Worm (Caenorhabditis elegans) whole organism, L1 larva: ENCODE results near the gene C08A9.3.

Experiments used
- C04F5.9 ChIP-seq: sonication (generic microtip); optimal IDR thresholded peaks from 2 replicates; lab custom pipeline; 2016; ENCODE audit warnings: missing genetic modification characterization, missing compliant biosample characterization
- C16A3.4 ChIP-seq: fragments of 150-350 bp; optimal IDR thresholded peaks from 2 replicates; lab custom pipeline; 2014; ENCODE audit warnings: missing biosample characterization, missing genetic modification characterization
- C34B4.2 ChIP-seq: sonication (generic microtip); optimal IDR thresholded peaks from 2 replicates; lab custom pipeline; 2017; ENCODE audit warnings: mild to moderate bottlenecking, missing genetic modification characterization, missing compliant biosample characterization
- F16B12.6 ChIP-seq: fragments of 150-350 bp; optimal IDR thresholded peaks from 2 replicates; lab custom pipeline; 2014; ENCODE audit warnings: missing biosample characterization, missing genetic modification characterization
- alr-1 ChIP-seq: fragments of 200-800 bp; sonication (Bioruptor generic); optimal IDR thresholded peaks from 2 replicates; lab custom pipeline; 2018; ENCODE audit warnings: borderline replicate concordance, mild to moderate bottlenecking, missing genetic modification characterization, missing compliant biosample characterization
- blmp-1 ChIP-seq: fragments of 150-350 bp; optimal IDR thresholded peaks from 2 replicates; lab custom pipeline; 2014; ENCODE audit warnings: missing biosample characterization, missing genetic modification characterization
- ceh-63 ChIP-seq: fragments of 200-800 bp; sonication (Bioruptor generic); optimal IDR thresholded peaks from 2 replicates; lab custom pipeline; 2018; ENCODE audit warnings: mild to moderate bottlenecking, missing genetic modification characterization, missing compliant biosample characterization
- ceh-8 ChIP-seq: fragments of 200-800 bp; sonication (Bioruptor generic); optimal IDR thresholded peaks from 2 replicates; lab custom pipeline; 2018; ENCODE audit warnings: mild to moderate bottlenecking, missing genetic modification characterization, moderate library complexity, missing compliant biosample characterization
- ceh-82 ChIP-seq, 3 experiments: fragments of 150-350 bp in 1 of 3; sonication (generic microtip) in 2 of 3; optimal IDR thresholded peaks; 2 replicates each; lab custom pipeline; 2014 to 2017; ENCODE audit warnings: missing biosample characterization in 3 of 3, missing genetic modification characterization in 3 of 3
- ceh-88 ChIP-seq: fragments of 200-800 bp; sonication (Bioruptor generic); IDR thresholded peaks from 2 replicates; pipeline ENCODE4 v1.3.6; 2022; ENCODE audit warnings: missing genetic modification characterization, missing compliant biosample characterization
- ces-1 ChIP-seq: fragments of 150-350 bp; optimal IDR thresholded peaks from 2 replicates; lab custom pipeline; 2014; ENCODE audit warnings: missing biosample characterization, missing genetic modification reagents, missing genetic modification characterization
- dpl-1 ChIP-seq, 3 experiments: fragments of 150-350 bp in 2 of 3; sonication (generic microtip) in 1 of 3; optimal IDR thresholded peaks; 2 replicates each; lab custom pipeline; 2014 to 2017; ENCODE audit warnings: missing biosample characterization in 3 of 3, missing genetic modification characterization in 3 of 3, missing genetic modification reagents in 3 of 3
- elt-3 ChIP-seq, 6 experiments: fragments of 150-350 bp in 1 of 6; sonication (generic microtip); optimal IDR thresholded peaks; 2 replicates each; lab custom pipeline; 2017 to 2018; ENCODE audit warnings: missing biosample characterization in 6 of 6, missing genetic modification characterization in 6 of 6, inconsistent platforms in 1 of 6
- fkh-10 ChIP-seq: sonication (generic microtip); optimal IDR thresholded peaks from 2 replicates; lab custom pipeline; 2017; ENCODE audit warnings: missing biosample characterization, missing genetic modification reagents, missing genetic modification characterization
- fkh-4 ChIP-seq: sonication (generic microtip); optimal IDR thresholded peaks from 2 replicates; lab custom pipeline; 2016; ENCODE audit warnings: missing compliant biosample characterization, missing genetic modification characterization, borderline replicate concordance
- fkh-8 ChIP-seq: sonication (generic microtip); optimal IDR thresholded peaks from 2 replicates; lab custom pipeline; 2016; ENCODE audit warnings: mild to moderate bottlenecking, missing genetic modification characterization, missing compliant biosample characterization
- grh-1 ChIP-seq: fragments of 200-800 bp; sonication (Bioruptor generic); IDR thresholded peaks from 2 replicates; pipeline ENCODE4 v1.3.6; 2022; ENCODE audit warnings: missing genetic modification reagents, missing genetic modification characterization, missing compliant biosample characterization
- hlh-17 ChIP-seq: fragments of 200-800 bp; sonication (Bioruptor generic); optimal IDR thresholded peaks from 2 replicates; lab custom pipeline; 2018; ENCODE audit warnings: missing genetic modification characterization, mild to moderate bottlenecking, missing compliant biosample characterization, moderate library complexity, borderline replicate concordance
- irx-1 ChIP-seq: sonication (generic microtip); optimal IDR thresholded peaks from 2 replicates; lab custom pipeline; 2016; ENCODE audit warnings: missing genetic modification characterization, missing compliant biosample characterization
- lin-13 ChIP-seq: fragments of 150-350 bp; optimal IDR thresholded peaks from 2 replicates; lab custom pipeline; 2014; ENCODE audit warnings: missing biosample characterization, missing genetic modification reagents, missing genetic modification characterization
- lin-14 ChIP-seq: fragments of 200-800 bp; sonication (Bioruptor generic); optimal IDR thresholded peaks from 2 replicates; lab custom pipeline; 2018; ENCODE audit warnings: mild to moderate bottlenecking, missing genetic modification characterization, moderate library complexity, missing compliant biosample characterization
- lin-35 ChIP-seq, 2 experiments: fragments of 150-350 bp; optimal IDR thresholded peaks; 2 replicates each; lab custom pipeline; 2014; ENCODE audit warnings: missing biosample characterization in 2 of 2, missing genetic modification characterization in 2 of 2, missing genetic modification reagents in 2 of 2
- lin-39 ChIP-seq: fragments of 150-350 bp; optimal IDR thresholded peaks from 2 replicates; lab custom pipeline; 2014; ENCODE audit warnings: missing biosample characterization, missing genetic modification reagents, missing genetic modification characterization
- lsy-2 ChIP-seq, 2 experiments: fragments of 150-350 bp; optimal IDR thresholded peaks; 2 replicates each; lab custom pipeline; 2014; ENCODE audit warnings: missing biosample characterization in 2 of 2, missing genetic modification characterization in 2 of 2
- mdl-1 ChIP-seq, 2 experiments: fragments of 150-350 bp; optimal IDR thresholded peaks; 2 replicates each; lab custom pipeline; 2014 to 2017; ENCODE audit warnings: missing biosample characterization in 2 of 2, missing genetic modification characterization in 2 of 2, inconsistent platforms in 1 of 2
- mep-1 ChIP-seq: fragments of 150-350 bp; optimal IDR thresholded peaks from 2 replicates; lab custom pipeline; 2014; ENCODE audit warnings: missing biosample characterization, missing genetic modification characterization
- nhr-12 ChIP-seq: sonication (generic microtip); optimal IDR thresholded peaks from 2 replicates; lab custom pipeline; 2017; ENCODE audit warnings: missing biosample characterization, missing genetic modification characterization
- nhr-19 ChIP-seq: fragments of 200-800 bp; sonication (Bioruptor generic); conservative IDR thresholded peaks from 2 replicates; pipeline ENCODE4 v1.3.6; 2022; ENCODE audit warnings: missing genetic modification characterization, missing compliant biosample characterization
- nhr-20 ChIP-seq: sonication (generic microtip); optimal IDR thresholded peaks from 2 replicates; lab custom pipeline; 2016; ENCODE audit warnings: mild to moderate bottlenecking, missing genetic modification characterization, missing compliant biosample characterization
- nhr-71 ChIP-seq: sonication (generic microtip); optimal IDR thresholded peaks from 2 replicates; lab custom pipeline; 2016; ENCODE audit warnings: mild to moderate bottlenecking, missing genetic modification characterization, moderate library complexity, missing compliant biosample characterization
- nhr-84 ChIP-seq: sonication (generic microtip); optimal IDR thresholded peaks from 2 replicates; lab custom pipeline; 2017; ENCODE audit warnings: missing biosample characterization, missing genetic modification characterization
- nhr-85 ChIP-seq: sonication (generic microtip); peaks from one replicate; lab custom pipeline; 2016; ENCODE audit warnings: missing genetic modification characterization, inconsistent platforms, missing compliant biosample characterization
- nhr-90 ChIP-seq: sonication (generic microtip); optimal IDR thresholded peaks from 2 replicates; lab custom pipeline; 2016; ENCODE audit warnings: mild to moderate bottlenecking, missing genetic modification characterization, missing compliant biosample characterization; ENCODE audit not compliant: poor library complexity
- pag-3 ChIP-seq: sonication (generic microtip); optimal IDR thresholded peaks from 2 replicates; lab custom pipeline; 2017; ENCODE audit warnings: missing genetic modification characterization, mild to moderate bottlenecking, missing compliant biosample characterization, antibody characterized with exemption, borderline replicate concordance; ENCODE audit not compliant: insufficient read depth
- rnt-1 ChIP-seq: sonication (generic microtip); optimal IDR thresholded peaks from 2 replicates; lab custom pipeline; 2016; ENCODE audit warnings: mild to moderate bottlenecking, missing genetic modification characterization, moderate library complexity, missing compliant biosample characterization
- skn-1 ChIP-seq: fragments of 150-350 bp; optimal IDR thresholded peaks from 2 replicates; lab custom pipeline; 2014; ENCODE audit warnings: missing biosample characterization, missing genetic modification characterization
- snu-23 ChIP-seq: sonication (generic microtip); optimal IDR thresholded peaks from 2 replicates; lab custom pipeline; 2016; ENCODE audit warnings: missing genetic modification characterization, missing compliant biosample characterization
- sox-4 ChIP-seq: sonication (generic microtip); optimal IDR thresholded peaks from 2 replicates; lab custom pipeline; 2016; ENCODE audit warnings: missing genetic modification characterization, missing compliant biosample characterization
- sup-37 ChIP-seq: fragments of 200-800 bp; sonication (Bioruptor generic); optimal IDR thresholded peaks from 2 replicates; lab custom pipeline; 2018; ENCODE audit warnings: mild to moderate bottlenecking, missing genetic modification characterization, missing compliant biosample characterization
- tbx-2 ChIP-seq: sonication (generic microtip); optimal IDR thresholded peaks from 2 replicates; lab custom pipeline; 2016; ENCODE audit warnings: missing genetic modification characterization, missing compliant biosample characterization
- tlp-1 ChIP-seq: fragments of 150-350 bp; optimal IDR thresholded peaks from 2 replicates; lab custom pipeline; 2014; ENCODE audit warnings: missing biosample characterization, missing genetic modification characterization
- unc-30 ChIP-seq: sonication (generic microtip); optimal IDR thresholded peaks from 2 replicates; lab custom pipeline; 2017; ENCODE audit warnings: missing biosample characterization, missing genetic modification characterization
- unc-62 ChIP-seq: fragments of 150-350 bp; optimal IDR thresholded peaks from 2 replicates; lab custom pipeline; 2014; ENCODE audit warnings: missing biosample characterization, missing genetic modification reagents, missing genetic modification characterization
- unc-86 ChIP-seq: sonication (generic microtip); optimal IDR thresholded peaks from 2 replicates; lab custom pipeline; 2016; ENCODE audit warnings: missing genetic modification characterization, missing compliant biosample characterization
- unc-98 ChIP-seq: fragments of 200-800 bp; sonication (Bioruptor generic); IDR thresholded peaks from 2 replicates; pipeline ENCODE4 v1.3.6; 2022; ENCODE audit warnings: missing genetic modification characterization, missing compliant biosample characterization
- ztf-11 ChIP-seq, 2 experiments: sonication (generic microtip); optimal IDR thresholded peaks; 2 replicates each; lab custom pipeline; 2016 to 2017; ENCODE audit warnings: missing genetic modification characterization in 2 of 2, missing biosample characterization in 1 of 2, missing compliant biosample characterization in 1 of 2
- ztf-4 ChIP-seq: fragments of 150-350 bp; optimal IDR thresholded peaks from 2 replicates; lab custom pipeline; 2014; ENCODE audit warnings: missing biosample characterization, missing genetic modification characterization

C08A9.3 gene

DNA sequence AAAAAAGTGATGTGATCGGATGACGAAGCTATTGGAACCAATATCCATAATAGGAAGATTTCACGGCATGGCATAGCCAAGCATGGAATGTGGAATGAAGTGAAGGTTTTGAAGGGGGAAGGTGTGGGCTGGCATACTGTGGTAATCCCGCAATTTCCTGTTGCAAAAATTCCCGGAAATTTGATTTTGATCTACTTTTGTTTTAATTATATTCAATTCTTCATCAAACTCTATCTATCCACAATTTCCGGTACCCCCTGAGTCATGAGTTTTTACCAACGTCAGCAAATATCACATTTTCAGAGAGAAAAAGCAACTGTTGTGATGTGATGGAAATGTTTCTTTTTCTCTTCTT, 37.6 kb downstream of the C08A9.3 start, which contains the start of gene gcy-11 (continued):
- peak; percentile 23 for TF ChIP-seq fkh-8
- no peak for TF ChIP-seq ceh-8 (GFP tag; lab: Kevin White, UChicago)
- no peak for TF ChIP-seq grh-1 (GFP tag; lab: Robert Waterston, UW)
- no peak for TF ChIP-seq elt-3 (tag; optimal IDR thresholded peaks at IDR 0.05; lab: Kevin White, UChicago)
- no peak for TF ChIP-seq mep-1
- no peak for TF ChIP-seq unc-98 (GFP tag; lab: Robert Waterston, UW)
- no peak for TF ChIP-seq C34B4.2 (tag; lab: Kevin White, UChicago)
- TF ChIP-seq sox-4: no peak
- no peak for TF ChIP-seq nhr-12 (tag; lab: Kevin White, UChicago)
- TF ChIP-seq ztf-4 (tag; lab: Kevin White, UChicago): no peak
- TF ChIP-seq ztf-11 (tag; optimal IDR thresholded peaks at IDR 0.05; lab: Kevin White, UChicago): no peak
- no peak for TF ChIP-seq fkh-4 (tag; lab: Kevin White, UChicago)
- no peak for TF ChIP-seq hlh-17 (GFP tag; lab: Kevin White, UChicago)
- no peak for TF ChIP-seq ceh-82 (tag; optimal IDR thresholded peaks at IDR 0.05; lab: Kevin White, UChicago)
- no peak for TF ChIP-seq C16A3.4
- TF ChIP-seq unc-86 (tag; lab: Kevin White, UChicago): no peak
- TF ChIP-seq rnt-1 (tag; lab: Kevin White, UChicago): peak; percentile 37
- peak; percentile 15 to 18 for TF ChIP-seq lsy-2 (tag; optimal IDR thresholded peaks at IDR 0.05; lab: Kevin White, UChicago)
- TF ChIP-seq nhr-71 (tag; lab: Kevin White, UChicago): peak; percentile 60
- no peak for TF ChIP-seq tlp-1 (tag; lab: Kevin White, UChicago)
- no peak for TF ChIP-seq mdl-1 (tag; optimal IDR thresholded peaks at IDR 0.05; lab: Kevin White, UChicago)
- peak; percentile 10 for TF ChIP-seq lin-39 (tag; lab: Kevin White, UChicago)
- TF ChIP-seq sup-37 (GFP tag; lab: Kevin White, UChicago): no peak
- no peak for TF ChIP-seq fkh-10
- no peak for TF ChIP-seq C04F5.9
- TF ChIP-seq skn-1 (tag; lab: Kevin White, UChicago): no peak
- TF ChIP-seq, all 84 proteins: peak for 6

DNA sequence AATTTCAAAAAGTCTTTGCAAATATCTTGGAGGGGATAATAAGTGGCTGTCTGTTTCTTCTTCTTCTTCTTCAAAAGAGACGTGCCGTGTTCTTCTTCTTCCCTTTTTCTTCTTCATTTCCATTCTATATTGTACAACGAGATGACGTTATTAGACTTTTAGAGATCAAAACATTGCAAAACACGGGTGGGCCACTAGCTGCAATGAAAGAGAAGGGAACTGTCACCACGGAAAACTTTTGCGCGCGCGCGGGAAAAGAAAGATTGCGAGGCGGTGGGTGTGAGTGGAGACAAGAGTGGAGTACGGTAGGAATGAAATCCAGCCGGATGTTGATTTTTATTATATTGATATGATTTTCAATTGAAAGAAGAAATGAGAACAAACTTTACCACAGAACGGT, 39.0 kb downstream of the C08A9.3 start:
- TF ChIP-seq dpl-1 (GFP tag; optimal IDR thresholded peaks at IDR 0.05; lab: Kevin White, UChicago): peak in 1 of 3 experiments; percentile 15
- TF ChIP-seq tbx-2 (tag; lab: Kevin White, UChicago): peak; percentile 7
- TF ChIP-seq nhr-12 (tag; lab: Kevin White, UChicago): no peak
- no peak for TF ChIP-seq unc-30
- no peak for TF ChIP-seq unc-62 (GFP tag; lab: Kevin White, UChicago)
- no peak for TF ChIP-seq hlh-17 (GFP tag; lab: Kevin White, UChicago)
- no peak for TF ChIP-seq ceh-88 (GFP tag; lab: Robert Waterston, UW)
- TF ChIP-seq lin-14 (GFP tag; lab: Kevin White, UChicago): peak; percentile 50
- no peak for TF ChIP-seq ceh-63 (GFP tag; lab: Kevin White, UChicago)
- peak; percentile 43 for TF ChIP-seq nhr-90 (tag; lab: Kevin White, UChicago)
- TF ChIP-seq C04F5.9: no peak
- no peak for TF ChIP-seq pag-3 (tag; lab: Kevin White, UChicago)
- no peak for TF ChIP-seq F16B12.6 (tag; lab: Kevin White, UChicago)
- TF ChIP-seq skn-1 (tag; lab: Kevin White, UChicago): no peak
- no peak for TF ChIP-seq lin-39 (tag; lab: Kevin White, UChicago)
- no peak for TF ChIP-seq fkh-10
- TF ChIP-seq blmp-1: peak; percentile 88
- peak; percentile 46 for TF ChIP-seq nhr-20 (tag; lab: Kevin White, UChicago)
- TF ChIP-seq nhr-71 (tag; lab: Kevin White, UChicago): peak; percentile 55
- 0 out of 2 replicates have a peak, but pooled peaks have one; percentile 14 for TF ChIP-seq nhr-19 (GFP tag; lab: Robert Waterston, UW)
- TF ChIP-seq nhr-85: peak; percentile 68
- peak in 1 of 2 experiments; percentile 0 for TF ChIP-seq lsy-2 (tag; optimal IDR thresholded peaks at IDR 0.05; lab: Kevin White, UChicago)
- no peak for TF ChIP-seq lin-35 (GFP tag; optimal IDR thresholded peaks at IDR 0.05; lab: Kevin White, UChicago)
- TF ChIP-seq alr-1 (tag; lab: Kevin White, UChicago): no peak
- TF ChIP-seq elt-3 (tag; optimal IDR thresholded peaks at IDR 0.05; lab: Kevin White, UChicago): peak in 2 of 6 experiments; percentile 22 to 64
- TF ChIP-seq snu-23: peak; percentile 18
- TF ChIP-seq nhr-84: no peak
- peak; percentile 30 for TF ChIP-seq lin-13 (GFP tag; lab: Kevin White, UChicago)
- no peak for TF ChIP-seq irx-1 (tag; lab: Kevin White, UChicago)
- TF ChIP-seq ztf-11 (tag; optimal IDR thresholded peaks at IDR 0.05; lab: Kevin White, UChicago): no peak
- TF ChIP-seq ces-1 (GFP tag; lab: Kevin White, UChicago): no peak
- TF ChIP-seq mdl-1 (tag; optimal IDR thresholded peaks at IDR 0.05; lab: Kevin White, UChicago): peak in 1 of 2 experiments; percentile 21
